Fruit fly (Drosophila melanogaster): ENCODE data around the gene CG33342.

The CG33342 gene

dm6 chr3R:24372662-24373061, 4.0 kb upstream of the CG33342 start, which contains the start of gene CG17782:
CG17782 (minus strand) TSS chr3R:24372762.
- no peak for TF ChIP-seq CG17801 (GFP tag; optimal IDR thresholded peaks at IDR 0.05; ENCODE audit: partially characterized antibody)

- TF ChIP-seq CG17801 (GFP tag; optimal IDR thresholded peaks at IDR 0.05; ENCODE audit: partially characterized antibody): no peak
These were observed 1.1 kb upstream of the CG33342 start, which contains the start of gene CG17781 for dm6 chr3R:24375561-24375960. CG17781 (minus strand) TSS chr3R:24375661.

- TF ChIP-seq CG17801 (GFP tag; optimal IDR thresholded peaks at IDR 0.05; ENCODE audit: partially characterized antibody): no peak
These were observed 8.3 kb downstream of the CG33342 start, which contains the start of gene CG17780 for dm6 chr3R:24384952-24385351. CG17780 (minus strand) TSS chr3R:24385052.

- TF ChIP-seq CG17801 (GFP tag; optimal IDR thresholded peaks at IDR 0.05; ENCODE audit: partially characterized antibody): no peak
These were observed 9.8 kb downstream of the CG33342 start for dm6 chr3R:24386434-24386833.

- no peak for TF ChIP-seq CG17801 (GFP tag; optimal IDR thresholded peaks at IDR 0.05; ENCODE audit: partially characterized antibody)
These were observed 13.6 kb downstream of the CG33342 start, which contains the start of the genes CG5768 and CG13615 for dm6 chr3R:24390239-24390638. CG5768 (minus strand) TSS chr3R:24390339. CG13615 (plus strand) TSS chr3R:24390518.

- TF ChIP-seq CG17801 (GFP tag; optimal IDR thresholded peaks at IDR 0.05; ENCODE audit: partially characterized antibody): peak; percentile 47
These were observed 15.7 kb downstream of the CG33342 start, which contains the start of gene CG13616 for dm6 chr3R:24392207-24392939. CG13616 (plus strand) TSS chr3R:24392889.

All from ovary, adult (tissue).